Worm (Caenorhabditis elegans): ENCODE data around the gene Y48A6B.7.
A peak's percentile ranks its signal among the peaks of the same experiment; 100 is the strongest.

Y48A6B.7 gene

DNA sequence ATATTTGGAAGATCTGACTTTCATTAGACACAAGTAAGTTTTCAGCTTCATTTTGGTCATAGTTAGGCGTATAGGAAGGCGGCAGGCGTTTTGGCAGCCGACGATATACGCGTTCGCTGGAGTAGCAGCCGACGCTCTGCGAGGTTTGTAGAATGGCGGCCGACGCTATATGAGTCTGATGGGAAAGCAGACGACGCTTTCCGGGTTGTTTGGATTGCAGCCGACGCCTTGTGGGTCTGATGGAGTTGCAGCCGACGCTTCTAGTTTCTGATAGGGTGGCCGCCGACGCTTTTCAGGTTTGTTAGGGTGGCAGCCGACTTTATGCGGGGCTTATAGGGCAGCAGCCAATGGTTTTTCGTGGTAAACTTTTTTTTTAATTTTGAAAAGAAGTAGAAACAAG, 23.6 kb downstream of the Y48A6B.7 start:
- TF ChIP-seq W03F9.2 (tag; optimal IDR thresholded peaks at IDR 0.05) (no peak), dao-5 (tag; optimal IDR thresholded peaks at IDR 0.05) (no peak), him-1 (tag; optimal IDR thresholded peaks at IDR 0.05) (no peak)

DNA sequence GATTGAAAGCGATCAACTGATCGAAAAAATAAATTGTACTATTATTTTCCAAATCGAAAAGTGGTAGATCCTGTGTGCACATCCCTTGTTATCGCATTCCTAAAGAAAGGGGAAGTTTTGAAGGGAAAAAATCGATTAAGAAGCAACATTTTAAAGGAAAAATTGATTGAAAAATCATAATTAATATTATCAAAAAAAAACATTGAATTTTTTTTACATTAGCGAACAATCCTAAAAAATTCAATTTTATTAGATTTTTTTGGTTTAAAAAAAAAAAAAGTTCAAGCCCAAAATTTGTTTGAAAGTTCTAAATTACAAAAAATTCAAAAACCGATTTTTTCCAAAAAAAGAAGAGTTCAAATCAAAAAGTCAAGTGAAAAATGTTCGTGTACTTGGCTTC, 31.2 kb downstream of the Y48A6B.7 start, which contains the start of gene dmsr-5:
Gene dmsr-5 (minus strand): TSS at position 101 of the 400 bp plus-strand sequence.
- no peak for TF ChIP-seq him-1 (tag; optimal IDR thresholded peaks at IDR 0.05)
- no peak for TF ChIP-seq dao-5 (tag; optimal IDR thresholded peaks at IDR 0.05)
- TF ChIP-seq W03F9.2 (tag; optimal IDR thresholded peaks at IDR 0.05): no peak

DNA sequence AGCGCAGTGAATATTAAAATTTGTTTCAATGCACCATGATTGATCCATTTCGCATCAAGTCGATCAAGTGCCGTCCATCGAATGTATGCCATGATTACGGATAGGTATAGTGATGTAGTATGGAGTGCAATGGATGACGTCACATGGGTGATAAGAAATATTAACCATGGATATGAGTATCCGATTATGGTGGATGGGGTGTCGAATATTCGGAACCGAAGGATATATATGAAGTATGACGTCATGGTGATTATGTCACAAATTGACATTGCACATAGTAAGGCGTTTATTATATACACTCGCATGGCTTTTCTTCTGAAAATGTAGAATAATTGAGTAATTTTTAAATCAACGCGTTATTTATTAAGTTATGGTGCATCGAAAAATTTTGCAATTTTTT, 32.3 kb downstream of the Y48A6B.7 start:
- TF ChIP-seq him-1 (tag; optimal IDR thresholded peaks at IDR 0.05): no peak
- TF ChIP-seq dao-5 (tag; optimal IDR thresholded peaks at IDR 0.05): no peak
- no peak for TF ChIP-seq W03F9.2 (tag; optimal IDR thresholded peaks at IDR 0.05)

DNA sequence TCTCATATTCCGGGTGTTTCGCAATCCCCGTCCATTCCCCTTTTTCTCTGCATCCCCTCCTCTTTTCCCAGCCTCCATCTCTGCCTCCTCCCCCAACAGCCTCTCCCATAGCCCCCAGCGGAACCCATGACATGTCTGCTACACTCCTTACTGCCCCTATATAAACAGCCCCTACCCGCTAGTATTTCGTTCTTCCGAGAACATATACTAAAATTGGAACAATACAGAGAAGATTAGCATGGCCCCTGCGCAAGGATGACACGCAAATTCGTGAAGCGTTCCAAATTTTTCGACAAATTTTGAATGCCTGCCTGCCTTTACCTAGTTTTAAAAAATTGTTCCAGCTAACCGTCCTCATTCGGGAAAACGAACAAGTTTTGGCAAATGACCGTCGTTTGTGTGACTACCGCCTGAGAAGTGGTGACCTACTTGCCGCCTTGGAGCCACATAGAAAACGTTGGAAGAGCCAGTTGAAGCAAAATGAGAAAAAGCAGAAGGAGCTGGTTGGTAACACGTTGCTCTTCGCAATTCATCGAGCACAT, 36.8 kb downstream of the Y48A6B.7 start:
- TF ChIP-seq dao-5 (tag; optimal IDR thresholded peaks at IDR 0.05) (peak; percentile 89), W03F9.2 (tag; optimal IDR thresholded peaks at IDR 0.05) (peak; percentile 81), him-1 (tag; optimal IDR thresholded peaks at IDR 0.05) (peak; percentile 97)

DNA sequence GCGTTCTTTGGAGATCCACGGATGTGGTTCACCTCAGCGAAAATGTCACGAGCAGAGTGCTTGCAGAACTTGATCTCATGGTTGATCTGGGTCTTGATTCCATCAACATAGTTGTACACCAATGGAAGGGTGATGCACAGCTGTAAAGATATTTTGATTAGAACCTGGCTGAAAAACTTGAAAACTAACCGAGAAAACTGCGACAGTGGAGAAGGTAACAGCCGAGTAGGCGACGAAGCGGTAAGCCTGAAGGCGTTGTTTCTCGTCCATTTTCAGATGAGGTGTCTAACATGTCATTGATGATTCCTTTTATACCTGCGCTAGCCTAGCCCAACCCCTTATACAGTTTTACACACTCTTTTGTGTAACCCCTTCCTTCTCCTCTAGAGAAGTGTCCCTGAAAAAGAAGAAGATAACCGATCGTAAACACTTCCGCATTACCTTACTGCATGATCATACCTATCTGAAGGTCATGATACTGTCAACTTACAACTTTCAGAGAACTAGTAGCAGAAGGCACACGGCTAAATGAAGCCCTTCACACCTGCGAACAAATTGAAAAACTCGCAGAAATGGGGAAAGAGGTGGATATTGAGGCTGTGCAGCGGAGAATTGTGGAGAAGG, 38.7 kb downstream of the Y48A6B.7 start, which contains the start of gene col-94:
Gene col-94 (minus strand): TSS at position 313 of the 624 bp plus-strand sequence.
- TF ChIP-seq him-1 (tag; optimal IDR thresholded peaks at IDR 0.05) (no peak), dao-5 (tag; optimal IDR thresholded peaks at IDR 0.05) (no peak), W03F9.2 (tag; optimal IDR thresholded peaks at IDR 0.05) (no peak)

DNA sequence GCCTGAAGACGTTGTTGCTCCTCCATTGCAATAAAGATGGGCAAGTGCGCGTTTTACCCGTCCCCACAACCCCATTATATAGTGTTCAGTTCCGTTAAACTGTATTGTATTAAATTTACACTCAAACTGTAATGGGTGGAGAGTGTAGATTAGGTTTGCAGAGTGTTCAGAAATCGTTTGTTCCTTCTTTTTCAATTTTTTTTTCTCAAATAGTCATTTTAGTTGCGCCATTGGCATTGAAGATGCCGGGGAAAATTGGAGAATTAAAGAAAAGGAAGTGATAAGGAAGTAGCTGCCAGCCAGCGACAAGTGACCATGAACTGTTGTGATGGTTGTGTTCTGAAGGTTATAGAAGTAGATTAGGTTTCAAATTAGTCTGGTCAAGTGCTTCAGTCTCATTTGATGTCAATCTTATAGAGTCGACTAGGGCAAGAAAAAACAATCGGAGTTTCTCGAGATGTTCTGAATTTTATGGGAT, 40.8 kb downstream of the Y48A6B.7 start, which contains the start of gene col-93:
Gene col-93 (minus strand): TSS at position 51 of the 478 bp plus-strand sequence.
- no peak for TF ChIP-seq W03F9.2 (tag; optimal IDR thresholded peaks at IDR 0.05)
- TF ChIP-seq dao-5 (tag; optimal IDR thresholded peaks at IDR 0.05): no peak
- TF ChIP-seq him-1 (tag; optimal IDR thresholded peaks at IDR 0.05): no peak

DNA sequence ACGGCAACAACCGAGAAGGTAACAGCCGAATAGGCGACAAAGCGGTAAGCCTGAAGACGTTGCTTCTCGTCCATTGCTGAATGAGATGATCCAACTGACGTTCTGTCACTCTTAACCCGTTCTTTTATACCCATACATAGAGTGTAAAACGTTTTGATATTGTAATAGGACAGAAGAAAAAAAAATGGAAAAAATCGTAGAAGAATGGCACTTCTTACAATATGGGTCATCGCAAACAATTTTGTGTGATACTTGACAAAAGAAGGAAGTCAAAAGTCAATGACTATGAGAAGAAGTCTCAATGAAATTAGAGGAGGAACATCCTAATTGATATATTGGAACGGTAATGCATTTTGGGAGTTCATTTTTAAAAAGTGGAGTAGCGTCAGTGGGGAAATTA, 43.2 kb downstream of the Y48A6B.7 start, which contains the start of gene col-92:
Gene col-92 (minus strand): TSS at position 101 of the 400 bp plus-strand sequence.
- TF ChIP-seq him-1 (tag; optimal IDR thresholded peaks at IDR 0.05) (no peak), dao-5 (tag; optimal IDR thresholded peaks at IDR 0.05) (no peak), W03F9.2 (tag; optimal IDR thresholded peaks at IDR 0.05) (no peak)

DNA sequence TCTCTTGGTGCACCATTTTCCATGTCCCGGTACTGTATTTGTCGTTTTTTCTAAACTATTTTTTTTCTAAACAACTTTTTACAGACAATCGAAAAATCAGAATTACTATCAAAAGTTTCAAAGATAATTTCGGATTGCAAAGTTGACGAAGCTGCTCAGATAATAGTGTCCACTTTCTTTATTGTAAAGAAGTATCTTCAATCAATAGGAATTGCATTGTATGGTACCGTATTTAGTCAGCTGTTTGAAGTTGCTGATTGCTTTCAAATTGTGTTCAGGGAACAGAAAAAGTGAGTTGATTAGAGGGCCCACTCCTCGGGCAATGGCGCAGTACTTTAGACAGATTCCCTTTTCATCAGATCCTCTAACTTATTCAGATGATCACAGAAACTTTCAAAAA, 44.8 kb downstream of the Y48A6B.7 start:
- TF ChIP-seq dao-5 (tag; optimal IDR thresholded peaks at IDR 0.05) (no peak), him-1 (tag; optimal IDR thresholded peaks at IDR 0.05) (no peak), W03F9.2 (tag; optimal IDR thresholded peaks at IDR 0.05) (no peak)

DNA sequence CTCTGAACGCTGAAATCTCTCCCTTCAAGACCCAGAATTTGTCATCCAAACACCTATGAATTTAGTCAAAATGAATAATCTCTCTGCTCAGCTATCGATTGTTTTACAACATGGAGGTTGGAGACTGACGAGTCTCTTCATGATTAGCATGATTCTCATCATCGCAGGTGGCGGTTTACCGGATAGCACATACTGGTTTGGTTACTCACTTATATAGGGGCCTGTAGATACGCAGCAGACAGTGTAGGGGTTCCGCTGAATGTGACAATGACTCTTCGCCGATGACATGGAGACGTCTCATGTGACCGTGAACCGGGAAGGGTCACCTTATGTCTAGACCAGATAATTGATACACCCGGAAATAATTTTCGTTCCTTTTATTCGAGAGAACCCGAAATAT, 49.8 kb downstream of the Y48A6B.7 start:
- TF ChIP-seq him-1 (tag; optimal IDR thresholded peaks at IDR 0.05): no peak
- no peak for TF ChIP-seq dao-5 (tag; optimal IDR thresholded peaks at IDR 0.05)
- no peak for TF ChIP-seq W03F9.2 (tag; optimal IDR thresholded peaks at IDR 0.05)

Measured in whole organism, L4/young adult.